Worm (Caenorhabditis elegans) whole organism, L1 larva: ENCODE measurements around the gene T01D3.1.

Experiments used
- C04F5.9 ChIP-seq: sonication (generic microtip); optimal IDR thresholded peaks from 2 replicates; lab custom pipeline; 2016; ENCODE audit warnings: missing genetic modification characterization, missing compliant biosample characterization
- C16A3.4 ChIP-seq: fragments of 150-350 bp; optimal IDR thresholded peaks from 2 replicates; lab custom pipeline; 2014; ENCODE audit warnings: missing biosample characterization, missing genetic modification characterization
- C34B4.2 ChIP-seq: sonication (generic microtip); optimal IDR thresholded peaks from 2 replicates; lab custom pipeline; 2017; ENCODE audit warnings: mild to moderate bottlenecking, missing genetic modification characterization, missing compliant biosample characterization
- aly-2 ChIP-seq: fragments of 150-350 bp; optimal IDR thresholded peaks from 2 replicates; lab custom pipeline; 2014; ENCODE audit warnings: missing biosample characterization, missing genetic modification characterization
- ama-1 ChIP-seq: fragments of 150-350 bp; optimal IDR thresholded peaks from 2 replicates; lab custom pipeline; 2014
- blmp-1 ChIP-seq: fragments of 150-350 bp; optimal IDR thresholded peaks from 2 replicates; lab custom pipeline; 2014; ENCODE audit warnings: missing biosample characterization, missing genetic modification characterization
- ceh-8 ChIP-seq: fragments of 200-800 bp; sonication (Bioruptor generic); optimal IDR thresholded peaks from 2 replicates; lab custom pipeline; 2018; ENCODE audit warnings: mild to moderate bottlenecking, missing genetic modification characterization, moderate library complexity, missing compliant biosample characterization
- ceh-90 ChIP-seq: sonication (generic microtip); optimal IDR thresholded peaks from 2 replicates; lab custom pipeline; 2016; ENCODE audit warnings: missing genetic modification characterization, missing compliant biosample characterization
- ces-1 ChIP-seq: fragments of 150-350 bp; optimal IDR thresholded peaks from 2 replicates; lab custom pipeline; 2014; ENCODE audit warnings: missing biosample characterization, missing genetic modification reagents, missing genetic modification characterization
- dpl-1 ChIP-seq, 3 experiments: fragments of 150-350 bp in 2 of 3; sonication (generic microtip) in 1 of 3; optimal IDR thresholded peaks; 2 replicates each; lab custom pipeline; 2014 to 2017; ENCODE audit warnings: missing biosample characterization in 3 of 3, missing genetic modification characterization in 3 of 3, missing genetic modification reagents in 3 of 3
- dsc-1 ChIP-seq: sonication (generic microtip); optimal IDR thresholded peaks from 2 replicates; lab custom pipeline; 2016; ENCODE audit warnings: mild to moderate bottlenecking, missing genetic modification characterization, missing compliant biosample characterization
- efl-3 ChIP-seq: fragments of 200-800 bp; sonication (Bioruptor generic); optimal IDR thresholded peaks from 2 replicates; lab custom pipeline; 2018; ENCODE audit warnings: mild to moderate bottlenecking, missing genetic modification characterization, missing compliant biosample characterization
- egl-13 ChIP-seq: sonication (generic microtip); optimal IDR thresholded peaks from 2 replicates; lab custom pipeline; 2016; ENCODE audit warnings: missing genotype, missing genetic modification reagents, missing genetic modification characterization, missing compliant biosample characterization
- egl-27 ChIP-seq, 2 experiments: fragments of 150-350 bp in 1 of 2; sonication (generic microtip); optimal IDR thresholded peaks; 3 replicates each; lab custom pipeline; 2017 to 2018; ENCODE audit warnings: missing biosample characterization in 2 of 2, missing genetic modification characterization in 2 of 2, missing genetic modification reagents in 2 of 2
- elt-2 ChIP-seq: sonication (generic microtip); optimal IDR thresholded peaks from 2 replicates; lab custom pipeline; 2016; ENCODE audit warnings: missing genetic modification characterization, mild to moderate bottlenecking, inconsistent platforms, missing compliant biosample characterization, missing genetic modification reagents
- ets-5 ChIP-seq: fragments of 200-800 bp; sonication (Bioruptor generic); IDR thresholded peaks from 2 replicates; pipeline ENCODE4 v1.3.6; 2022; ENCODE audit warnings: missing genetic modification characterization, missing compliant biosample characterization
- fkh-8 ChIP-seq: sonication (generic microtip); optimal IDR thresholded peaks from 2 replicates; lab custom pipeline; 2016; ENCODE audit warnings: mild to moderate bottlenecking, missing genetic modification characterization, missing compliant biosample characterization
- fos-1 ChIP-seq: fragments of 150-350 bp; optimal IDR thresholded peaks from 2 replicates; lab custom pipeline; 2014; ENCODE audit warnings: missing biosample characterization, missing genetic modification characterization
- grh-1 ChIP-seq: fragments of 200-800 bp; sonication (Bioruptor generic); IDR thresholded peaks from 2 replicates; pipeline ENCODE4 v1.3.6; 2022; ENCODE audit warnings: missing genetic modification reagents, missing genetic modification characterization, missing compliant biosample characterization
- hlh-17 ChIP-seq: fragments of 200-800 bp; sonication (Bioruptor generic); optimal IDR thresholded peaks from 2 replicates; lab custom pipeline; 2018; ENCODE audit warnings: missing genetic modification characterization, mild to moderate bottlenecking, missing compliant biosample characterization, moderate library complexity, borderline replicate concordance
- hlh-4 ChIP-seq: sonication (generic microtip); optimal IDR thresholded peaks from 2 replicates; lab custom pipeline; 2016; ENCODE audit warnings: mild to moderate bottlenecking, missing genetic modification characterization, missing compliant biosample characterization
- hpl-2 ChIP-seq: fragments of 150-350 bp; optimal IDR thresholded peaks from 2 replicates; lab custom pipeline; 2014; ENCODE audit warnings: missing biosample characterization, missing genetic modification reagents, missing genetic modification characterization
- irx-1 ChIP-seq: sonication (generic microtip); optimal IDR thresholded peaks from 2 replicates; lab custom pipeline; 2016; ENCODE audit warnings: missing genetic modification characterization, missing compliant biosample characterization
- jun-1 ChIP-seq: fragments of 150-350 bp; optimal IDR thresholded peaks from 2 replicates; lab custom pipeline; 2014; ENCODE audit warnings: missing biosample characterization, missing genetic modification reagents, missing genetic modification characterization
- lin-13 ChIP-seq: fragments of 150-350 bp; optimal IDR thresholded peaks from 2 replicates; lab custom pipeline; 2014; ENCODE audit warnings: missing biosample characterization, missing genetic modification reagents, missing genetic modification characterization
- lin-14 ChIP-seq: fragments of 200-800 bp; sonication (Bioruptor generic); optimal IDR thresholded peaks from 2 replicates; lab custom pipeline; 2018; ENCODE audit warnings: mild to moderate bottlenecking, missing genetic modification characterization, moderate library complexity, missing compliant biosample characterization
- lin-35 ChIP-seq, 2 experiments: fragments of 150-350 bp; optimal IDR thresholded peaks; 2 replicates each; lab custom pipeline; 2014; ENCODE audit warnings: missing biosample characterization in 2 of 2, missing genetic modification characterization in 2 of 2, missing genetic modification reagents in 2 of 2
- mdl-1 ChIP-seq, 2 experiments: fragments of 150-350 bp; optimal IDR thresholded peaks; 2 replicates each; lab custom pipeline; 2014 to 2017; ENCODE audit warnings: missing biosample characterization in 2 of 2, missing genetic modification characterization in 2 of 2, inconsistent platforms in 1 of 2
- mep-1 ChIP-seq: fragments of 150-350 bp; optimal IDR thresholded peaks from 2 replicates; lab custom pipeline; 2014; ENCODE audit warnings: missing biosample characterization, missing genetic modification characterization
- nhr-12 ChIP-seq: sonication (generic microtip); optimal IDR thresholded peaks from 2 replicates; lab custom pipeline; 2017; ENCODE audit warnings: missing biosample characterization, missing genetic modification characterization
- nhr-19 ChIP-seq: fragments of 200-800 bp; sonication (Bioruptor generic); conservative IDR thresholded peaks from 2 replicates; pipeline ENCODE4 v1.3.6; 2022; ENCODE audit warnings: missing genetic modification characterization, missing compliant biosample characterization
- nhr-28 ChIP-seq: fragments of 150-350 bp; optimal IDR thresholded peaks from 2 replicates; lab custom pipeline; 2014; ENCODE audit warnings: missing biosample characterization, missing genetic modification characterization
- nhr-47 ChIP-seq: sonication (generic microtip); optimal IDR thresholded peaks from 2 replicates; lab custom pipeline; 2016; ENCODE audit warnings: mild to moderate bottlenecking, missing genetic modification characterization, moderate library complexity, missing compliant biosample characterization
- nhr-76 ChIP-seq: sonication (generic microtip); optimal IDR thresholded peaks from 2 replicates; lab custom pipeline; 2017; ENCODE audit warnings: missing biosample characterization, missing genetic modification characterization
- nhr-85 ChIP-seq: sonication (generic microtip); peaks from one replicate; lab custom pipeline; 2016; ENCODE audit warnings: missing genetic modification characterization, inconsistent platforms, missing compliant biosample characterization
- nhr-90 ChIP-seq: sonication (generic microtip); optimal IDR thresholded peaks from 2 replicates; lab custom pipeline; 2016; ENCODE audit warnings: mild to moderate bottlenecking, missing genetic modification characterization, missing compliant biosample characterization; ENCODE audit not compliant: poor library complexity
- pag-3 ChIP-seq: sonication (generic microtip); optimal IDR thresholded peaks from 2 replicates; lab custom pipeline; 2017; ENCODE audit warnings: missing genetic modification characterization, mild to moderate bottlenecking, missing compliant biosample characterization, antibody characterized with exemption, borderline replicate concordance; ENCODE audit not compliant: insufficient read depth
- pax-3 ChIP-seq: fragments of 200-800 bp; sonication (Bioruptor generic); optimal IDR thresholded peaks from 2 replicates; lab custom pipeline; 2018; ENCODE audit warnings: mild to moderate bottlenecking, missing genetic modification characterization, moderate library complexity, missing compliant biosample characterization
- pqm-1 ChIP-seq: sonication (generic microtip); optimal IDR thresholded peaks from 3 replicates; lab custom pipeline; 2017; ENCODE audit warnings: missing biosample characterization, missing genetic modification characterization
- rnt-1 ChIP-seq: sonication (generic microtip); optimal IDR thresholded peaks from 2 replicates; lab custom pipeline; 2016; ENCODE audit warnings: mild to moderate bottlenecking, missing genetic modification characterization, moderate library complexity, missing compliant biosample characterization
- skn-1 ChIP-seq: fragments of 150-350 bp; optimal IDR thresholded peaks from 2 replicates; lab custom pipeline; 2014; ENCODE audit warnings: missing biosample characterization, missing genetic modification characterization
- snpc-4 ChIP-seq: fragments of 150-350 bp; optimal IDR thresholded peaks from 2 replicates; lab custom pipeline; 2014; ENCODE audit warnings: missing biosample characterization, missing genetic modification characterization
- snu-23 ChIP-seq: sonication (generic microtip); optimal IDR thresholded peaks from 2 replicates; lab custom pipeline; 2016; ENCODE audit warnings: missing genetic modification characterization, missing compliant biosample characterization
- sox-4 ChIP-seq: sonication (generic microtip); optimal IDR thresholded peaks from 2 replicates; lab custom pipeline; 2016; ENCODE audit warnings: missing genetic modification characterization, missing compliant biosample characterization
- sptf-1 ChIP-seq: fragments of 150-350 bp; optimal IDR thresholded peaks from 2 replicates; lab custom pipeline; 2014; ENCODE audit warnings: missing biosample characterization, missing genetic modification characterization
- tlp-1 ChIP-seq: fragments of 150-350 bp; optimal IDR thresholded peaks from 2 replicates; lab custom pipeline; 2014; ENCODE audit warnings: missing biosample characterization, missing genetic modification characterization
- unc-130 ChIP-seq: fragments of 150-350 bp; optimal IDR thresholded peaks from 2 replicates; lab custom pipeline; 2017; ENCODE audit warnings: missing biosample characterization, missing genetic modification characterization, inconsistent platforms
- unc-86 ChIP-seq: sonication (generic microtip); optimal IDR thresholded peaks from 2 replicates; lab custom pipeline; 2016; ENCODE audit warnings: missing genetic modification characterization, missing compliant biosample characterization
- unc-98 ChIP-seq: fragments of 200-800 bp; sonication (Bioruptor generic); IDR thresholded peaks from 2 replicates; pipeline ENCODE4 v1.3.6; 2022; ENCODE audit warnings: missing genetic modification characterization, missing compliant biosample characterization
- vab-15 ChIP-seq: sonication (generic microtip); optimal IDR thresholded peaks from 2 replicates; lab custom pipeline; 2017; ENCODE audit warnings: missing genotype, mild to moderate bottlenecking, missing genetic modification characterization, missing compliant biosample characterization
- zag-1 ChIP-seq: fragments of 150-350 bp; optimal IDR thresholded peaks from 2 replicates; lab custom pipeline; 2014; ENCODE audit warnings: missing biosample characterization, missing genetic modification characterization
- ztf-11 ChIP-seq, 2 experiments: sonication (generic microtip); optimal IDR thresholded peaks; 2 replicates each; lab custom pipeline; 2016 to 2017; ENCODE audit warnings: missing genetic modification characterization in 2 of 2, missing biosample characterization in 1 of 2, missing compliant biosample characterization in 1 of 2
- ztf-4 ChIP-seq: fragments of 150-350 bp; optimal IDR thresholded peaks from 2 replicates; lab custom pipeline; 2014; ENCODE audit warnings: missing biosample characterization, missing genetic modification characterization

The T01D3.1 gene

ce11 chrV:13678542-13678941 is 11.2 kb upstream of the T01D3.1 start, which contains the start of the genes tag-65 and ccz-1:
TSS of gene tag-65 (minus strand) at chrV:13678587.
TSS of gene ccz-1 (plus strand) at chrV:13678875.
- TF ChIP-seq C04F5.9 (tag; lab: Kevin White, UChicago) (peak; percentile 32), pax-3 (tag; lab: Kevin White, UChicago) (peak; percentile 93), unc-130 (peak; percentile 71), lin-14 (GFP tag; lab: Kevin White, UChicago) (peak; percentile 93), snpc-4 (tag; lab: Kevin White, UChicago) (peak; percentile 89), ets-5 (GFP tag; lab: Robert Waterston, UW) (no peak), irx-1 (peak; percentile 89), ztf-4 (peak; percentile 53), fos-1 (tag; lab: Kevin White, UChicago) (peak; percentile 85), aly-2 (tag; lab: Kevin White, UChicago) (peak; percentile 87), dpl-1 (GFP tag; optimal IDR thresholded peaks at IDR 0.05; lab: Kevin White, UChicago) (peak; percentile 82 to 94 (median 86)), rnt-1 (peak; percentile 94), egl-13 (peak; percentile 68), lin-35 (GFP tag; optimal IDR thresholded peaks at IDR 0.05; lab: Kevin White, UChicago) (peak; percentile 87 to 91), ama-1 (lab: Kevin White, UChicago) (no peak), ztf-11 (tag; optimal IDR thresholded peaks at IDR 0.05; lab: Kevin White, UChicago) (peak in 1 of 2 experiments; percentile 75), hpl-2 (GFP tag; lab: Kevin White, UChicago) (peak; percentile 8), C34B4.2 (tag; lab: Kevin White, UChicago) (peak; percentile 30), unc-98 (GFP tag; lab: Robert Waterston, UW) (no peak), ces-1 (GFP tag; lab: Kevin White, UChicago) (no peak), vab-15 (no peak), hlh-4 (tag; lab: Kevin White, UChicago) (no peak), elt-2 (tag; lab: Kevin White, UChicago) (peak; percentile 62), pag-3 (tag; lab: Kevin White, UChicago) (no peak), grh-1 (GFP tag; lab: Robert Waterston, UW) (peak; percentile 88), dsc-1 (tag; lab: Kevin White, UChicago) (peak; percentile 91), fkh-8 (tag; lab: Kevin White, UChicago) (peak; percentile 84), nhr-12 (tag; lab: Kevin White, UChicago) (no peak), sox-4 (peak; percentile 48), efl-3 (GFP tag; lab: Kevin White, UChicago) (peak; percentile 26), ceh-8 (GFP tag; lab: Kevin White, UChicago) (peak; percentile 84), zag-1 (tag; lab: Kevin White, UChicago) (peak; percentile 65), snu-23 (GFP tag; lab: Kevin White, UChicago) (peak; percentile 94), sptf-1 (tag; lab: Kevin White, UChicago) (no peak), mep-1 (tag; lab: Kevin White, UChicago) (peak; percentile 99), unc-86 (tag; lab: Kevin White, UChicago) (peak; percentile 85), nhr-28 (tag; lab: Kevin White, UChicago) (no peak), nhr-90 (peak; percentile 94), pqm-1 (no peak), mdl-1 (tag; optimal IDR thresholded peaks at IDR 0.05; lab: Kevin White, UChicago) (peak in 1 of 2 experiments; percentile 82), ceh-90 (tag; lab: Kevin White, UChicago) (no peak), lin-13 (GFP tag; lab: Kevin White, UChicago) (peak; percentile 84), blmp-1 (tag; lab: Kevin White, UChicago) (peak; percentile 82), skn-1 (tag; lab: Kevin White, UChicago) (peak; percentile 84), jun-1 (tag; lab: Kevin White, UChicago) (peak; percentile 80), nhr-19 (GFP tag; lab: Robert Waterston, UW) (peak; percentile 95), tlp-1 (no peak), nhr-47 (tag; lab: Kevin White, UChicago) (peak; percentile 95), egl-27 (tag; optimal IDR thresholded peaks at IDR 0.05; lab: Kevin White, UChicago) (no peak), hlh-17 (GFP tag; lab: Kevin White, UChicago) (no peak), nhr-85 (tag; lab: Kevin White, UChicago) (peak; percentile 96), C16A3.4 (tag; lab: Kevin White, UChicago) (peak; percentile 87), nhr-76 (no peak)
